Fruit fly (Drosophila melanogaster): Measurements from ENCODE around the gene dmGlut.
A peak's percentile ranks its signal among the peaks of the same experiment; 100 is the strongest.

dmGlut gene

dm6 chr2L:12046856-12047230 is 19.6 kb downstream of the dmGlut start:
- TF ChIP-seq psq (GFP tag; optimal IDR thresholded peaks at IDR 0.05) (no peak), woc (GFP tag; optimal IDR thresholded peaks at IDR 0.05) (no peak)

- no peak for TF ChIP-seq Dif (GFP tag; optimal IDR thresholded peaks at IDR 0.05; ENCODE audit: partially characterized antibody)
- TF ChIP-seq HLH106 (tag; optimal IDR thresholded peaks at IDR 0.05): no peak
- no peak for TF ChIP-seq GATAd (GFP tag; optimal IDR thresholded peaks at IDR 0.05)
Measured at dm6 chr2L:12048723-12049122, 21.5 kb downstream of the dmGlut start, which contains the start of gene Plzf. Gene Plzf, minus strand, starts transcription at chr2L:12048918.

DNA sequence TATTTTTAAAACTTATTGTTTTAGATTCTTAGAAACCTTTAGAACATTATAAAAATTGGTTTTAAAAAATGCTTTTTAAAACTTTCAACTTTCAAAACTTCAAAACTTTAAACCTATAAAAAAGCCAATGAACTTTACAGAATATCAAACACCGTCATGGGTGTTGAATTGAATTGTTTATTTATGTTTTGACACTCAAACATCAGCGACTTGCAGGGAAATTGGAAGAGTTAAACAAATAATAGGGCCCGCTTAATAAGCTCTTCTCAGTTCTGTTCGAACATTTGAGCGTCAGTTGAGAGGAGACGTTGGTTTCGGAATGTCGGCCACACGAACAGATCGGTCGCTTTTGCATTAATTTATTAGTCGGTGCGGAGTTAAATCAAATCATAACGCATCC is 21.9 kb downstream of the dmGlut start, which contains the start of gene PLCXD:
Gene PLCXD (plus strand): TSS at position 286 of the 400 bp plus-strand sequence.
- TF ChIP-seq dl (GFP tag; optimal IDR thresholded peaks at IDR 0.05; ENCODE audit: insufficient read depth in 1 of 2, partially characterized antibody in 2 of 2): no peak
- TF ChIP-seq sv (GFP tag; optimal IDR thresholded peaks at IDR 0.05): no peak
- TF ChIP-seq Vsx2 (GFP tag; optimal IDR thresholded peaks at IDR 0.05; ENCODE audit: partially characterized antibody): no peak
- no peak for TF ChIP-seq br (GFP tag; optimal IDR thresholded peaks at IDR 0.05)
- no peak for TF ChIP-seq CG32264 (GFP tag; optimal IDR thresholded peaks at IDR 0.05)
- no peak for TF ChIP-seq sage (GFP tag; optimal IDR thresholded peaks at IDR 0.05)
- no peak for TF ChIP-seq pan (optimal IDR thresholded peaks at IDR 0.05)
- no peak for TF ChIP-seq Hr83 (GFP tag; optimal IDR thresholded peaks at IDR 0.05; ENCODE audit: poor library complexity, severe bottlenecking)
- no peak for TF ChIP-seq OdsH (GFP tag; optimal IDR thresholded peaks at IDR 0.05)
- no peak for TF ChIP-seq Sp1 (GFP tag; optimal IDR thresholded peaks at IDR 0.05)
- no peak for TF ChIP-seq Abd-B (GFP tag; optimal IDR thresholded peaks at IDR 0.05)
- TF ChIP-seq fru (GFP tag; optimal IDR thresholded peaks at IDR 0.05): no peak
- no peak for TF ChIP-seq h (GFP tag; optimal IDR thresholded peaks at IDR 0.05)
- TF ChIP-seq N (GFP tag; optimal IDR thresholded peaks at IDR 0.05): no peak

DNA sequence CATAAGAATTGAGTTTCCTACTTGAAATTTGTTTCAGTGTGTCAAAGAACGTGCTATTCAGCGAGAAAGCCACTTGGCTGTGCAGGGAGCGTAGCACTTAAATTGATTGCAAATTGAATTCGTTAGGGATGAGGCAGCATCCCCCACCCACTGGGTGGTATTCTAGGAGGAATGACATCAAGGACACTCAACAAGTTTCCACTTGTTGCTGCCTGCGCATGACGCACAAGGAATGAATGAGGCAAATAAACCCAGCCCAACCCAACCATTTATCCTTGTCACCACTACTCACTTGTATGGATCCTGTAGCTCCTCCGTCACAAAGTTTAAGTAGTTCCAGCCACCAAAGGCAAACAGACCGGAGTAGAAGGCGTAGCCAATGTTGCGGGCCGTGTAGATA is 26.1 kb downstream of the dmGlut start:
- TF ChIP-seq Hnf4 (GFP tag; optimal IDR thresholded peaks at IDR 0.05) (no peak), dsf (GFP tag; optimal IDR thresholded peaks at IDR 0.05; ENCODE audit: borderline replicate concordance) (no peak), Sp1 (GFP tag; optimal IDR thresholded peaks at IDR 0.05) (no peak), br (GFP tag; optimal IDR thresholded peaks at IDR 0.05) (no peak), Dfd (GFP tag; optimal IDR thresholded peaks at IDR 0.05) (no peak), Mio (GFP tag; optimal IDR thresholded peaks at IDR 0.05) (no peak), fru (GFP tag; optimal IDR thresholded peaks at IDR 0.05) (no peak), Hr78 (GFP tag; optimal IDR thresholded peaks at IDR 0.05) (no peak), Rel (GFP tag; optimal IDR thresholded peaks at IDR 0.05) (no peak), Rel (tag; optimal IDR thresholded peaks at IDR 0.05) (no peak), ey (GFP tag; optimal IDR thresholded peaks at IDR 0.05) (no peak), jim (GFP tag; optimal IDR thresholded peaks at IDR 0.05) (no peak), lola (GFP tag; optimal IDR thresholded peaks at IDR 0.05) (no peak), CrebA (GFP tag; optimal IDR thresholded peaks at IDR 0.05; ENCODE audit: borderline replicate concordance) (no peak)

dm6 chr2L:12055837-12056388 is 28.7 kb downstream of the dmGlut start, which contains the start of the genes JhI-21, RpL7-like and CG34164:
Gene JhI-21, minus strand, starts transcription at chr2L:12056042.
Gene RpL7-like, plus strand, starts transcription at chr2L:12056326.
Gene CG34164, plus strand, starts transcription at chr2L:12056348.
- peak; percentile 75 to 89 for TF ChIP-seq dl (GFP tag; optimal IDR thresholded peaks at IDR 0.05; ENCODE audit: insufficient read depth in 1 of 2, partially characterized antibody in 2 of 2)
- TF ChIP-seq Vsx2 (GFP tag; optimal IDR thresholded peaks at IDR 0.05; ENCODE audit: partially characterized antibody): peak; percentile 72
- peak; percentile 47 for TF ChIP-seq Sp1 (GFP tag; optimal IDR thresholded peaks at IDR 0.05)
- TF ChIP-seq Dif (GFP tag; optimal IDR thresholded peaks at IDR 0.05; ENCODE audit: partially characterized antibody): peak; percentile 96
- peak; percentile 12 for TF ChIP-seq Myc (optimal IDR thresholded peaks at IDR 0.05)
- peak; percentile 7 for TF ChIP-seq h (GFP tag; optimal IDR thresholded peaks at IDR 0.05)
- no peak for TF ChIP-seq CrebA (GFP tag; optimal IDR thresholded peaks at IDR 0.05; ENCODE audit: borderline replicate concordance)
- no peak for TF ChIP-seq Mio (GFP tag; optimal IDR thresholded peaks at IDR 0.05)
- peak in 1 of 2 experiments; percentile 6 for TF ChIP-seq foxo (GFP tag; optimal IDR thresholded peaks at IDR 0.05)

Data from whole organism, wandering third instar larva.